Worm (Caenorhabditis elegans) whole organism, young adult: Measurements from ENCODE around the gene rsf-1.

ENCODE experiments used
- B0019.2 ChIP-seq: fragments of 200-800 bp; sonication (Bioruptor generic); conservative IDR thresholded peaks from 2 replicates; pipeline ENCODE4 v1.3.6; 2022; ENCODE audit warnings: missing genetic modification reagents, missing genetic modification characterization, missing compliant biosample characterization
- Y95B8A.8 ChIP-seq: fragments of 200-800 bp; sonication (Bioruptor generic); IDR thresholded peaks from 2 replicates; pipeline ENCODE4 v1.3.6; 2022; ENCODE audit warnings: missing genetic modification reagents, missing genetic modification characterization, missing compliant biosample characterization
- cebp-1 ChIP-seq, 2 experiments: fragments of 200-800 bp in 1 of 2; sonication (Bioruptor generic) in 1 of 2; sonication (generic microtip) in 1 of 2; IDR thresholded peaks in 1 of 2; optimal IDR thresholded peaks in 1 of 2; 2 replicates each; pipeline versions ENCODE4 v1.3.6 to Lab custom; 2017 to 2022; ENCODE audit warnings: missing compliant biosample characterization in 2 of 2, missing genetic modification characterization in 2 of 2, mild to moderate bottlenecking in 1 of 2, missing genetic modification reagents in 1 of 2, moderate library complexity in 1 of 2
- ceh-100 ChIP-seq: fragments of 200-800 bp; sonication (Bioruptor generic); IDR thresholded peaks from 2 replicates; pipeline ENCODE4 v1.3.6; 2022; ENCODE audit warnings: missing genetic modification reagents, missing genetic modification characterization, missing compliant biosample characterization
- die-1 ChIP-seq: sonication (generic microtip); optimal IDR thresholded peaks from 2 replicates; lab custom pipeline; 2016; ENCODE audit warnings: missing genotype, mild to moderate bottlenecking, missing genetic modification characterization, missing compliant biosample characterization
- ets-4 ChIP-seq: fragments of 200-800 bp; sonication (Bioruptor generic); optimal IDR thresholded peaks from 2 replicates; lab custom pipeline; 2018; ENCODE audit warnings: mild to moderate bottlenecking, missing genetic modification characterization, missing compliant biosample characterization
- nhr-90 ChIP-seq: sonication (generic microtip); optimal IDR thresholded peaks from 2 replicates; lab custom pipeline; 2016; ENCODE audit warnings: missing genotype, mild to moderate bottlenecking, missing genetic modification characterization, missing compliant biosample characterization
- rpc-1 ChIP-seq, 2 experiments: fragments of 150-350 bp in 1 of 2; sonication (generic microtip) in 1 of 2; optimal IDR thresholded peaks; 2 replicates each; lab custom pipeline; 2014 to 2018; ENCODE audit warnings: missing biosample characterization in 1 of 2, missing genetic modification characterization in 1 of 2, missing genetic modification reagents in 1 of 2, missing genotype in 1 of 2
- snpc-4 ChIP-seq, 5 experiments: fragments of 150-350 bp in 1 of 5; sonication (generic microtip) in 4 of 5; optimal IDR thresholded peaks; 2 replicates each; lab custom pipeline; 2014 to 2018; ENCODE audit warnings: missing genetic modification characterization in 5 of 5, missing biosample characterization in 3 of 5, antibody characterized with exemption in 2 of 5, mild to moderate bottlenecking in 2 of 5, missing compliant biosample characterization in 2 of 5, missing genotype in 2 of 5, moderate library complexity in 2 of 5, missing genetic modification reagents in 1 of 5
- ztf-25 ChIP-seq: fragments of 200-800 bp; sonication (Bioruptor generic); IDR thresholded peaks from 2 replicates; pipeline ENCODE4 v1.3.6; 2022; ENCODE audit warnings: missing genetic modification reagents, missing genetic modification characterization, missing compliant biosample characterization

DNA sequence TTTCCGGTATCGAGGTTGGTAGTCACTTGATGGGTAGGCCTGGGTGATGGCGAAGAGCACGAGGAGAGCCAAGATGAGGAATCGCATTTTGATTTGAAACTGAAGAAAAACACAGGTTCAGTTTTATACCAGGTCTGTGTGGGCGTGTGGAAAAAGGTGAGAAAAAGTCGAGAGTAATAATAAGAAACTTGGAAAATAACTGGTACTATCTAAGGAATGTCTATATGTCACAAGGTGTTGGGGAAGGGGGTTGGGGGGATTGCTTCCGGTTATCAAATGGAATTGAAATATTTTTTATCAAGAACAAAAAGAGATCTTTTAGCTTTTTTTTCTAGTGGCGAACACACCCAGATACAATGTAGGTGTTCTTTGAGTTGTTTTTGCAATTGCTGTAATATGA, 13.4 kb downstream of the rsf-1 start, which contains the start of gene nlp-51:
- no peak for TF ChIP-seq ztf-25 (GFP tag; lab: Robert Waterston, UW)
- TF ChIP-seq ceh-100 (GFP tag; lab: Robert Waterston, UW) = no peak
- no peak for TF ChIP-seq B0019.2
- no peak for TF ChIP-seq die-1 (tag; lab: Kevin White, UChicago)
- TF ChIP-seq Y95B8A.8 (GFP tag; lab: Robert Waterston, UW) = no peak
- TF ChIP-seq ets-4 (GFP tag; lab: Kevin White, UChicago) = no peak
- no peak for TF ChIP-seq rpc-1 (optimal IDR thresholded peaks at IDR 0.05; lab: Kevin White, UChicago)
- TF ChIP-seq rpc-1 (tag; optimal IDR thresholded peaks at IDR 0.05; lab: Kevin White, UChicago) = no peak
- TF ChIP-seq nhr-90 (tag; lab: Kevin White, UChicago) = no peak
- no peak for TF ChIP-seq snpc-4 (GFP tag; optimal IDR thresholded peaks at IDR 0.05; lab: Kevin White, UChicago)
- TF ChIP-seq snpc-4 (tag; optimal IDR thresholded peaks at IDR 0.05; lab: Kevin White, UChicago) = no peak
- no peak for TF ChIP-seq cebp-1 (GFP tag; IDR thresholded peaks at IDR 0.05; lab: Robert Waterston, UW)
- no peak for TF ChIP-seq cebp-1 (tag; optimal IDR thresholded peaks at IDR 0.05; lab: Kevin White, UChicago)
